Worm (Caenorhabditis elegans): ENCODE results near the gene srh-63.

Gene srh-63

ce11 chrIV:14572607-14573006 lies 48.9 kb downstream of the srh-63 start, which contains the start of gene glb-34:
Gene glb-34, minus strand, starts transcription at chrIV:14572707.
- TF ChIP-seq nhr-27 (tag; optimal IDR thresholded peaks at IDR 0.05) (no peak), F52B5.7 (tag; optimal IDR thresholded peaks at IDR 0.05) (no peak), ceh-79 (tag; optimal IDR thresholded peaks at IDR 0.05) (no peak), aptf-3 (GFP tag; IDR thresholded peaks at IDR 0.05) (no peak), madf-8 (GFP tag; conservative IDR thresholded peaks at IDR 0.05) (no peak), ztf-6 (GFP tag; IDR thresholded peaks at IDR 0.05) (no peak), nhr-120 (GFP tag; IDR thresholded peaks at IDR 0.05) (no peak), Y56A3A.18 (GFP tag; IDR thresholded peaks at IDR 0.05) (no peak), ztf-28 (GFP tag; IDR thresholded peaks at IDR 0.05) (no peak), mcd-1 (GFP tag; IDR thresholded peaks at IDR 0.05) (no peak), dpl-1 (GFP tag; optimal IDR thresholded peaks at IDR 0.05) (no peak)

DNA sequence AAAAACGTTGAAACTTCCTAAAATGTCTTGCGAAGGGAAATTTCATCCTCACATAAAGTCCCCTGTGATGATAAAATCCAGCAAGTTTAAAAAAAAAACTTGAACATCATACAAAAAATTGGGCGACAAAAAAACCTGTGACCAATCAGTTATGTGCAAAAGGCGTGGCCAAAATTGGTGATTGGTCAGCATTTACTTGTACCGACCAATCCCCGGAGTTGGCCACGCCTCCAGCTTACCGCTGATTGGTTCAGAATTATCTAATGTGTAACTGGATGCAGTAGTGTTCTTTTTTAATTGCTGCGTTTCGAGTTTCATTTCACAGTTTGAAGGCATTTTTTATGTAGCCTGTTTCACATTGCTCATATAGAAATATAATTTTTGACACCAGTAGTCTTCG lies 49.4 kb downstream of the srh-63 start:
- TF ChIP-seq B0336.3 (GFP tag; IDR thresholded peaks at IDR 0.05) (no peak), ceh-79 (tag; optimal IDR thresholded peaks at IDR 0.05) (no peak), dpff-1 (tag; optimal IDR thresholded peaks at IDR 0.05) (no peak), nhr-27 (tag; optimal IDR thresholded peaks at IDR 0.05) (no peak), hlh-26 (GFP tag; conservative IDR thresholded peaks at IDR 0.05) (no peak), snpc-4 (GFP tag; optimal IDR thresholded peaks at IDR 0.05) (no peak), snpc-4 (tag; optimal IDR thresholded peaks at IDR 0.05) (no peak)

ce11 chrIV:14574282-14574869 lies 50.7 kb downstream of the srh-63 start, which contains the start of the genes Y57G11B.3 and Y57G11B.5:
Gene Y57G11B.3, minus strand, starts transcription at chrIV:14574382.
Gene Y57G11B.5, plus strand, starts transcription at chrIV:14574819.
- TF ChIP-seq bed-2 (GFP tag; IDR thresholded peaks at IDR 0.05) (no peak), ceh-91 (GFP tag; IDR thresholded peaks at IDR 0.05) (no peak), mxl-1 (tag; optimal IDR thresholded peaks at IDR 0.05) (no peak), sdz-38 (tag; optimal IDR thresholded peaks at IDR 0.05) (no peak), athp-1 (tag; optimal IDR thresholded peaks at IDR 0.05) (no peak), sptf-2 (GFP tag; optimal IDR thresholded peaks at IDR 0.05) (no peak), F39B2.1 (GFP tag; IDR thresholded peaks at IDR 0.05) (no peak), ceh-27 (GFP tag; optimal IDR thresholded peaks at IDR 0.05) (no peak), T07F8.4 (tag; optimal IDR thresholded peaks at IDR 0.05) (no peak), lin-35 (GFP tag; optimal IDR thresholded peaks at IDR 0.05) (no peak), C17E4.6 (GFP tag; IDR thresholded peaks at IDR 0.05) (no peak), ekl-4 (GFP tag; IDR thresholded peaks at IDR 0.05) (no peak), ceh-58 (GFP tag; IDR thresholded peaks at IDR 0.05) (no peak), cebp-2 (GFP tag; IDR thresholded peaks at IDR 0.05) (no peak), nfyb-1 (GFP tag; IDR thresholded peaks at IDR 0.05) (no peak), snpc-3.4 (tag; optimal IDR thresholded peaks at IDR 0.05) (no peak)

Measured in whole organism, young adult.